Worm (Caenorhabditis elegans) whole organism, late embryonic: ENCODE data around the gene F09C6.11.

ENCODE experiments used
- C08G9.2 ChIP-seq: sonication (generic microtip); optimal IDR thresholded peaks from 2 replicates; lab custom pipeline; 2016; ENCODE audit warnings: mild to moderate bottlenecking, missing genetic modification characterization, moderate library complexity, missing compliant biosample characterization
- C38D4.7 ChIP-seq: fragments of 200-800 bp; sonication (Bioruptor generic); optimal IDR thresholded peaks from 2 replicates; lab custom pipeline; 2018; ENCODE audit warnings: mild to moderate bottlenecking, missing genetic modification characterization, moderate library complexity, missing compliant biosample characterization
- F13H6.1 ChIP-seq: sonication (generic microtip); optimal IDR thresholded peaks from 2 replicates; lab custom pipeline; 2016; ENCODE audit warnings: missing genetic modification characterization, missing compliant biosample characterization
- K02D7.2 ChIP-seq: sonication (generic microtip); optimal IDR thresholded peaks from 2 replicates; lab custom pipeline; 2017; ENCODE audit warnings: mild to moderate bottlenecking, missing genetic modification characterization, missing compliant biosample characterization
- T23F11.4 ChIP-seq: fragments of 200-800 bp; sonication (Bioruptor generic); optimal IDR thresholded peaks from 2 replicates; lab custom pipeline; 2018; ENCODE audit warnings: mild to moderate bottlenecking, missing genetic modification characterization, missing compliant biosample characterization
- ahr-1 ChIP-seq: sonication (generic microtip); optimal IDR thresholded peaks from 2 replicates; lab custom pipeline; 2016; ENCODE audit warnings: missing genetic modification characterization, missing compliant biosample characterization
- ama-1 ChIP-seq: fragments of 150-350 bp; optimal IDR thresholded peaks from 2 replicates; lab custom pipeline; 2014
- ceh-14 ChIP-seq: sonication (generic microtip); optimal IDR thresholded peaks from 2 replicates; lab custom pipeline; 2016; ENCODE audit warnings: missing genotype, missing genetic modification characterization, missing compliant biosample characterization
- ceh-22 ChIP-seq: sonication (generic microtip); optimal IDR thresholded peaks from 2 replicates; lab custom pipeline; 2017; ENCODE audit warnings: missing biosample characterization, missing genetic modification characterization
- ceh-24 ChIP-seq: sonication (generic microtip); optimal IDR thresholded peaks from 2 replicates; lab custom pipeline; 2016; ENCODE audit warnings: mild to moderate bottlenecking, missing genetic modification characterization, missing compliant biosample characterization
- ceh-30 ChIP-seq: fragments of 150-350 bp; optimal IDR thresholded peaks from 2 replicates; lab custom pipeline; 2014; ENCODE audit warnings: missing biosample characterization, missing genetic modification characterization
- ceh-48 ChIP-seq: sonication (generic microtip); optimal IDR thresholded peaks from 2 replicates; lab custom pipeline; 2016; ENCODE audit warnings: missing genetic modification characterization, inconsistent platforms, missing compliant biosample characterization
- ceh-6 ChIP-seq: fragments of 200-800 bp; sonication (Bioruptor generic); optimal IDR thresholded peaks from 2 replicates; lab custom pipeline; 2018; ENCODE audit warnings: mild to moderate bottlenecking, missing genetic modification characterization, missing compliant biosample characterization
- dmd-4 ChIP-seq: sonication (generic microtip); optimal IDR thresholded peaks from 2 replicates; lab custom pipeline; 2016; ENCODE audit warnings: borderline replicate concordance, missing genetic modification characterization, missing compliant biosample characterization
- dve-1 ChIP-seq: sonication (generic microtip); optimal IDR thresholded peaks from 2 replicates; lab custom pipeline; 2017; ENCODE audit warnings: antibody characterized with exemption, mild to moderate bottlenecking, missing genetic modification characterization, missing compliant biosample characterization
- elt-4 ChIP-seq: sonication (generic microtip); optimal IDR thresholded peaks from 2 replicates; lab custom pipeline; 2016; ENCODE audit warnings: missing genetic modification characterization, missing compliant biosample characterization
- fax-1 ChIP-seq: sonication (generic microtip); optimal IDR thresholded peaks from 2 replicates; lab custom pipeline; 2016; ENCODE audit warnings: missing genotype, missing genetic modification characterization, missing compliant biosample characterization
- fkh-10 ChIP-seq: fragments of 150-350 bp; optimal IDR thresholded peaks from 2 replicates; lab custom pipeline; 2014; ENCODE audit warnings: missing biosample characterization, missing genetic modification reagents, missing genetic modification characterization
- fkh-6 ChIP-seq: sonication (generic microtip); optimal IDR thresholded peaks from 2 replicates; lab custom pipeline; 2016; ENCODE audit warnings: missing genetic modification characterization, missing compliant biosample characterization
- gmeb-2 ChIP-seq: sonication (generic microtip); optimal IDR thresholded peaks from 2 replicates; lab custom pipeline; 2016; ENCODE audit warnings: missing genetic modification characterization, inconsistent platforms, missing compliant biosample characterization
- hlh-13 ChIP-seq: fragments of 200-800 bp; sonication (Bioruptor generic); optimal IDR thresholded peaks from 2 replicates; lab custom pipeline; 2018; ENCODE audit warnings: mild to moderate bottlenecking, missing genetic modification characterization, missing compliant biosample characterization
- hlh-15 ChIP-seq: sonication (generic microtip); optimal IDR thresholded peaks from 2 replicates; lab custom pipeline; 2016; ENCODE audit warnings: missing genetic modification characterization, missing compliant biosample characterization
- hlh-6 ChIP-seq: sonication (generic microtip); optimal IDR thresholded peaks from 2 replicates; lab custom pipeline; 2016; ENCODE audit warnings: missing genotype, missing genetic modification characterization, missing compliant biosample characterization
- hlh-8 ChIP-seq: sonication (generic microtip); optimal IDR thresholded peaks from 2 replicates; lab custom pipeline; 2016; ENCODE audit warnings: missing genotype, missing genetic modification characterization, missing compliant biosample characterization
- lin-11 ChIP-seq: fragments of 200-800 bp; sonication (Bioruptor generic); optimal IDR thresholded peaks from 2 replicates; lab custom pipeline; 2018; ENCODE audit warnings: mild to moderate bottlenecking, missing genetic modification characterization, missing compliant biosample characterization
- madf-2 ChIP-seq: sonication (generic microtip); optimal IDR thresholded peaks from 2 replicates; lab custom pipeline; 2017; ENCODE audit warnings: missing genetic modification characterization, missing compliant biosample characterization
- mec-3 ChIP-seq: sonication (generic microtip); optimal IDR thresholded peaks from 2 replicates; lab custom pipeline; 2016; ENCODE audit warnings: borderline replicate concordance, missing genetic modification characterization, missing compliant biosample characterization
- nfya-1 ChIP-seq: sonication (generic microtip); optimal IDR thresholded peaks from 2 replicates; lab custom pipeline; 2017; ENCODE audit warnings: missing genetic modification characterization, mild to moderate bottlenecking, missing compliant biosample characterization, antibody characterized with exemption, moderate library complexity
- nhr-232 ChIP-seq: sonication (generic microtip); optimal IDR thresholded peaks from 2 replicates; lab custom pipeline; 2016; ENCODE audit warnings: missing genetic modification characterization, missing compliant biosample characterization
- npax-4 ChIP-seq: sonication (generic microtip); optimal IDR thresholded peaks from 2 replicates; lab custom pipeline; 2016; ENCODE audit warnings: missing genetic modification characterization, missing compliant biosample characterization
- pag-3 ChIP-seq: sonication (generic microtip); optimal IDR thresholded peaks from 2 replicates; lab custom pipeline; 2016; ENCODE audit warnings: missing compliant biosample characterization, missing genetic modification characterization, borderline replicate concordance
- pat-9 ChIP-seq: fragments of 200-800 bp; sonication (Bioruptor generic); optimal IDR thresholded peaks from 2 replicates; lab custom pipeline; 2018; ENCODE audit warnings: mild to moderate bottlenecking, missing genetic modification characterization, moderate library complexity, missing compliant biosample characterization
- pha-4 ChIP-seq: fragments of 150-350 bp; optimal IDR thresholded peaks from 2 replicates; lab custom pipeline; 2018; ENCODE audit warnings: missing biosample characterization, missing genetic modification reagents, missing genetic modification characterization
- pqm-1 ChIP-seq: sonication (generic microtip); optimal IDR thresholded peaks from 2 replicates; lab custom pipeline; 2016; ENCODE audit warnings: missing genetic modification characterization, missing compliant biosample characterization
- pros-1 ChIP-seq: fragments of 150-350 bp; optimal IDR thresholded peaks from 2 replicates; lab custom pipeline; 2014; ENCODE audit warnings: missing biosample characterization, missing genetic modification reagents, missing genetic modification characterization
- rnt-1 ChIP-seq: sonication (generic microtip); optimal IDR thresholded peaks from 2 replicates; lab custom pipeline; 2016; ENCODE audit warnings: missing genetic modification characterization, missing compliant biosample characterization
- sdc-2 ChIP-seq: sonication (generic microtip); optimal IDR thresholded peaks from 2 replicates; lab custom pipeline; 2016; ENCODE audit warnings: missing genotype, missing genetic modification characterization, missing compliant biosample characterization
- syd-9 ChIP-seq: sonication (generic microtip); optimal IDR thresholded peaks from 2 replicates; lab custom pipeline; 2016; ENCODE audit warnings: mild to moderate bottlenecking, missing genetic modification characterization, moderate library complexity, missing compliant biosample characterization
- tbx-7 ChIP-seq: sonication (generic microtip); optimal IDR thresholded peaks from 2 replicates; lab custom pipeline; 2016; ENCODE audit warnings: missing genotype, missing genetic modification characterization, missing compliant biosample characterization
- ttx-3 ChIP-seq: sonication (generic microtip); optimal IDR thresholded peaks from 2 replicates; lab custom pipeline; 2016; ENCODE audit warnings: missing genetic modification reagents, missing genetic modification characterization, missing compliant biosample characterization
- unc-3 ChIP-seq, 2 experiments: fragments of 200-800 bp in 1 of 2; sonication (Bioruptor generic) in 1 of 2; sonication (generic microtip) in 1 of 2; conservative IDR thresholded peaks in 1 of 2; optimal IDR thresholded peaks in 1 of 2; 2 replicates each; pipeline versions ENCODE4 v1.3.6 to Lab custom; 2016 to 2022; ENCODE audit warnings: missing compliant biosample characterization in 2 of 2, missing genetic modification characterization in 2 of 2, missing genetic modification reagents in 1 of 2
- unc-42 ChIP-seq: sonication (generic microtip); optimal IDR thresholded peaks from 2 replicates; lab custom pipeline; 2016; ENCODE audit warnings: missing genotype, missing genetic modification characterization, missing compliant biosample characterization

F09C6.11 gene

DNA sequence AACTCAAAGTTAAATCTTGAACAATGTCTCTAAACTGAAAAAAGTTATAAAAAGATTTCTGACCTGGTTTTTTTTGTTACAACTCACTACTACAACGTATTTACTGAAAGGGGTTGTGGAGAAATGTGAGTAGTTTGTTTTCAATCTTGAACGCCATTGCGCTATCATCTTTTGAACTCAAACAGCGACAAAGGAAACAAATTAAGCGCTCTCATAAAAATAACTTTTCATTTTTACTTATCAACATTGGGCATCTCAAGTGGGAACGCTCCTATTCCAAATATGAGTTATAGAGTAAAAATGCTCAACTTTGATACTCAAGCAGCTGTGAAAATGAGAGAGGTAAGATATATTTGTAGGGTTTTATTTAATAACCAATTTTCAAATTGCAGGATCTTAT lies 11.3 kb upstream of the F09C6.11 start, which contains the start of gene F09C6.15:
Gene F09C6.15, plus strand, starts transcription at position 301 of the 400 bp plus-strand sequence.
- TF ChIP-seq hlh-6 (tag; lab: Kevin White, UChicago), result no peak
- no peak for TF ChIP-seq ahr-1 (tag; lab: Kevin White, UChicago)
- no peak for TF ChIP-seq lin-11 (tag; lab: Kevin White, UChicago)
- TF ChIP-seq ceh-24, result no peak
- TF ChIP-seq C38D4.7 (GFP tag; lab: Kevin White, UChicago), result no peak
- TF ChIP-seq unc-42 (tag; lab: Kevin White, UChicago), result no peak

DNA sequence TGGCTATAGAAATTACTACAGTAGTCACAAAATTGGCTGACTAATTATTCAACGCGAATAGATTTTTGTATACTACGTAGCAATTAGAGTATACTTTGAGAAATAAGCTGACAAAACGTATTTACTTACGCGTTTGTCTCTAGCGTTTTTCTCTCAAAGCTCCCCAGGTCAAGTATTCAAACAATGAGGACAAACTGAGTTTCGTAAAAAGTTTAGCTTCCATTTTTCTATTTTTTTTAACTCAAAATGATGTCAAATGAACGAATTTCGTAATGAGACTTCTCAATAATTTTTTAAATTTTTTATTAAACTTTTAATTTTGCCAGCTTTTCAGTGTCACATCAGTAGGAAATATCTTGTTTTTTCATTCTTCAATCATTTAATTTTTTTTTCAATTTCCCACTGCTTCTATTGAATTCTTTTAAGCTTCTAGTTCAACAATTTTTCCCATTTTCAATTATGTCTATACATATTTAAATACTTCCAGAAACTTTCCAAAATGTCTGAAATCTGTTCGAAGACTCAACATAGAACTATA lies 6.7 kb upstream of the F09C6.11 start, which contains the start of the genes ifas-2 and fbxa-44:
Gene ifas-2, minus strand, starts transcription at position 101 of the 538 bp plus-strand sequence.
Gene fbxa-44, plus strand, starts transcription at position 488 of the 538 bp plus-strand sequence.
- TF ChIP-seq unc-42 (tag; lab: Kevin White, UChicago) (no peak), hlh-15 (no peak), mec-3 (tag; lab: Kevin White, UChicago) (no peak), pqm-1 (tag; lab: Kevin White, UChicago) (no peak), dmd-4 (tag; lab: Kevin White, UChicago) (no peak), npax-4 (tag; lab: Kevin White, UChicago) (no peak), pha-4 (tag; lab: Kevin White, UChicago) (no peak), fax-1 (no peak), ahr-1 (tag; lab: Kevin White, UChicago) (no peak), hlh-13 (no peak), madf-2 (tag; lab: Kevin White, UChicago) (no peak), sdc-2 (tag; lab: Kevin White, UChicago) (no peak), tbx-7 (tag; lab: Kevin White, UChicago) (no peak), ceh-24 (no peak)

DNA sequence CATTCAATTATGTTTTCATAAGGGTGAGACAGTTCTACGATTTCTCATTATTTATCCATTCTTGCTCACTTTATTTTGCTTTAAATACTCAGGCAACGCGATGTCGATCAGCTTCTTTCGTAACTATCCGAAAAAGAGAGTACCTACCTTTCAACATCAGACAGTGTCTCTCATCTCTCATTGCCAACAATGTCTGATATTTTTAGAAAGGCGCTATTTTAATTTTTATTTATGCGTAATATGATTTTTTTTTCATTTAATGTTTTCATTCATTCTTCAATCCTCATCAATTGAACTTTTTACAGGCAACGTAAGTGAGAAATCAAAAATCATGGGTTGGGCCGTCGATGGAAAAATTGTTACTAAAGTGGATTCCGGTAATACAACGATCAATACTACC lies 2.6 kb upstream of the F09C6.11 start, which contains the start of gene F09C6.13:
Gene F09C6.13, plus strand, starts transcription at position 301 of the 400 bp plus-strand sequence.
- TF ChIP-seq nhr-232, result no peak
- TF ChIP-seq T23F11.4 (GFP tag; lab: Kevin White, UChicago), result no peak
- TF ChIP-seq sdc-2 (tag; lab: Kevin White, UChicago), result no peak
- no peak for TF ChIP-seq syd-9 (tag; lab: Kevin White, UChicago)
- no peak for TF ChIP-seq gmeb-2 (tag; lab: Kevin White, UChicago)

DNA sequence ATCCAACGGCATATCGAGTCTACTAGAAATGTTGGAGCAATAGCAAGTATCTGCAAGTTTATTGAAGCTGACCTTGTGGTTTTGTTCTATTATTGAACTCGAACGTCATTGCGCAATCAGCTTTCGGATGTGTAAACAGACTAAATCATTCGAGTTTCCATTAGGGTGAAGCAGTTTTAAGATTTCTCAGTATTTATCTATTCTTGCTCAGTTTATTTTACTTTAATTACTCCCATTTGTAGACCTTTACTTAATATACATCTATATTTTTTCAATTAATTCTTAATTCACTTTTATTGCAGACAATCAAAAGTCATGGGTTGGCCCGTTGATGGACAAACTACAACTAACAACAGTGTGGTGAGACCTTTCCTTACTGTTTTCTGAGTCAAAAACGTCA lies 1.4 kb downstream of the F09C6.11 start, which contains the start of gene F09C6.14:
Gene F09C6.14, plus strand, starts transcription at position 301 of the 400 bp plus-strand sequence.
- TF ChIP-seq ceh-48 (no peak), gmeb-2 (tag; lab: Kevin White, UChicago) (no peak), ceh-30 (tag; lab: Kevin White, UChicago) (no peak), hlh-8 (tag; lab: Kevin White, UChicago) (no peak)

DNA sequence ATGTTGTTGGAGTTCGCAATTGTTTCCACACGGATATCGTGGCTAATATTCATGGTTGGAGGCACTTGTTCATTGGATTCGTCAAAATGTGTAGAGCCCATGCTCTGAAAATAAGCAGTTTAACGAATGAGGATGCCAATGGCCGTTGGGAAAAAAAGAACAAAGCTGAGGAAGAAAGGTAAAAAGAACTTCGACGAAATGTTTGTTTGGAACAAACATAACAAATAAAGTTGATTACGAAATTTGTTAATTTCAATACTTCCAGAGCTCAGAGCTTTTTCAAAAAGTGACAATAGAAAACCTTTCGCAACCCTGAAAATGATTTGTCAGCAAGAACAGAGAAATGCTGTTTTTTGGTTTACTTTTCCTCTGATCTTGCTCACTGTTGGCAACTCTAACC lies 2.1 kb downstream of the F09C6.11 start, which contains the start of gene F09C6.3:
Gene F09C6.3, minus strand, starts transcription at position 101 of the 400 bp plus-strand sequence.
- no peak for TF ChIP-seq F13H6.1 (tag; lab: Kevin White, UChicago)
- TF ChIP-seq elt-4 (tag; lab: Kevin White, UChicago), result no peak
- TF ChIP-seq ttx-3 (tag; lab: Kevin White, UChicago), result no peak
- TF ChIP-seq unc-3 (GFP tag; conservative IDR thresholded peaks at IDR 0.05; lab: Robert Waterston, UW), result no peak
- no peak for TF ChIP-seq unc-3 (tag; optimal IDR thresholded peaks at IDR 0.05; lab: Kevin White, UChicago)
- TF ChIP-seq ceh-14 (tag; lab: Kevin White, UChicago), result no peak

DNA sequence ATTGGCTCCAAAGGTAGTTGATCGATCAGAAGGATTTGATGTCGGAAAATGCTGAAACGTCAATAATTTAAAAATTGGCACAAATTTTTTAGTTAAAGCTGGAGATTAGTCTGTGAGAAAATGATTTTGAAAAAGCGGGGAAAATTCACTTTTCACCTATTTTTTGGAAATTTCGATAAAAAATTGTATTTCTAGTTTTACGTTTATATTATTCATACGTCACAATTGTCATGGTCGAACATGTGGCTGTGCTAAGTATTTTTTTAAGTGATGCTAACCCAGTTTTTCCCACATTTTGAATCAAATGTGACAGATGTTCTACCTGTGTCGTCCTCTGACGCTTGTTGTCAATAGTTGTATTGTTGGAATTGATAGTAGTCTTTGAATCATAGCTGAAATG lies 2.6 kb downstream of the F09C6.11 start:
- TF ChIP-seq pros-1 (tag; lab: Kevin White, UChicago) (no peak), ceh-22 (tag; lab: Kevin White, UChicago) (no peak), C08G9.2 (no peak), nfya-1 (tag; lab: Kevin White, UChicago) (no peak), fkh-6 (tag; lab: Kevin White, UChicago) (no peak), K02D7.2 (no peak), dve-1 (tag; lab: Kevin White, UChicago) (no peak), pat-9 (tag; lab: Kevin White, UChicago) (no peak), ama-1 (no peak), rnt-1 (tag; lab: Kevin White, UChicago) (no peak), pag-3 (tag; lab: Kevin White, UChicago) (no peak), sdc-2 (tag; lab: Kevin White, UChicago) (no peak), hlh-6 (tag; lab: Kevin White, UChicago) (no peak), fkh-10 (GFP tag; lab: Kevin White, UChicago) (no peak), hlh-8 (tag; lab: Kevin White, UChicago) (no peak), ceh-6 (no peak)
